Worm (Caenorhabditis elegans) whole organism, L4 larva: ENCODE measurements around the gene nex-3.

ENCODE experiments used
- D1046.2 ChIP-seq: fragments of 200-800 bp; sonication (Bioruptor generic); IDR thresholded peaks from 2 replicates; pipeline ENCODE4 v1.3.6; 2022; ENCODE audit warnings: missing genetic modification characterization, missing compliant biosample characterization
- F26F4.8 ChIP-seq: fragments of 200-800 bp; sonication (Bioruptor generic); conservative IDR thresholded peaks from 2 replicates; pipeline ENCODE4 v1.3.6; 2022; ENCODE audit warnings: missing genetic modification characterization, missing compliant biosample characterization
- R02D3.7 ChIP-seq: fragments of 150-350 bp; sonication (generic microtip); optimal IDR thresholded peaks from 3 replicates; lab custom pipeline; 2014; ENCODE audit warnings: missing biosample characterization, missing genetic modification characterization
- T20F7.1 ChIP-seq: fragments of 200-800 bp; sonication (Bioruptor generic); optimal IDR thresholded peaks from 2 replicates; lab custom pipeline; 2018; ENCODE audit warnings: mild to moderate bottlenecking, missing genetic modification characterization, missing compliant biosample characterization
- ZK546.5 ChIP-seq, 2 experiments: sonication (generic microtip); optimal IDR thresholded peaks; 2 replicates each; lab custom pipeline; 2017; ENCODE audit warnings: missing biosample characterization in 2 of 2, missing genetic modification characterization in 2 of 2
- aha-1 ChIP-seq: fragments of 150-350 bp; peaks from one replicate; lab custom pipeline; 2014; ENCODE audit warnings: missing biosample characterization, missing genetic modification characterization
- arid-1 ChIP-seq: fragments of 200-800 bp; sonication (Bioruptor generic); conservative IDR thresholded peaks from 2 replicates; pipeline ENCODE4 v1.3.6; 2022; ENCODE audit warnings: missing genetic modification reagents, missing genetic modification characterization, missing compliant biosample characterization
- ceh-28 ChIP-seq: fragments of 150-350 bp; optimal IDR thresholded peaks from 2 replicates; lab custom pipeline; 2014; ENCODE audit warnings: missing biosample characterization, missing genetic modification reagents, missing genetic modification characterization
- ces-1 ChIP-seq: fragments of 150-350 bp; sonication (generic microtip); optimal IDR thresholded peaks from 4 replicates; lab custom pipeline; 2014; ENCODE audit warnings: missing biosample characterization, missing genetic modification reagents, missing genetic modification characterization
- daf-12 ChIP-seq: fragments of 150-350 bp; optimal IDR thresholded peaks from 2 replicates; lab custom pipeline; 2014; ENCODE audit warnings: missing biosample characterization, missing genetic modification reagents, missing genetic modification characterization
- daf-8 ChIP-seq: fragments of 200-800 bp; sonication (Bioruptor generic); IDR thresholded peaks from 2 replicates; pipeline ENCODE4 v1.3.6; 2022; ENCODE audit warnings: missing genetic modification characterization, missing compliant biosample characterization
- dmd-6 ChIP-seq: fragments of 200-800 bp; sonication (Bioruptor generic); IDR thresholded peaks from 2 replicates; pipeline ENCODE4 v1.3.6; 2022; ENCODE audit warnings: missing genetic modification reagents, missing genetic modification characterization, missing compliant biosample characterization
- dpl-1 ChIP-seq: fragments of 150-350 bp; optimal IDR thresholded peaks from 2 replicates; lab custom pipeline; 2014; ENCODE audit warnings: missing biosample characterization, missing genetic modification reagents, missing genetic modification characterization
- duxl-1 ChIP-seq: sonication (generic microtip); optimal IDR thresholded peaks from 2 replicates; lab custom pipeline; 2016; ENCODE audit warnings: mild to moderate bottlenecking, missing genetic modification characterization, moderate library complexity, missing compliant biosample characterization; ENCODE audit not compliant: poor library complexity
- egl-27 ChIP-seq: sonication (generic microtip); optimal IDR thresholded peaks from 3 replicates; lab custom pipeline; 2017; ENCODE audit warnings: missing biosample characterization, missing genetic modification reagents, missing genetic modification characterization
- fkh-10 ChIP-seq: fragments of 150-350 bp; optimal IDR thresholded peaks from 2 replicates; lab custom pipeline; 2014; ENCODE audit warnings: missing biosample characterization, missing genetic modification reagents, missing genetic modification characterization
- hmg-1.1 ChIP-seq: fragments of 200-800 bp; sonication (Bioruptor generic); IDR thresholded peaks from 2 replicates; pipeline ENCODE4 v1.3.6; 2022; ENCODE audit warnings: missing genetic modification reagents, missing genetic modification characterization, missing compliant biosample characterization
- jun-1 ChIP-seq: fragments of 150-350 bp; optimal IDR thresholded peaks from 2 replicates; lab custom pipeline; 2014; ENCODE audit warnings: missing biosample characterization, missing genetic modification reagents, missing genetic modification characterization
- lin-15B ChIP-seq: fragments of 150-350 bp; sonication (generic microtip); optimal IDR thresholded peaks from 3 replicates; lab custom pipeline; 2014; ENCODE audit warnings: missing biosample characterization, missing genetic modification characterization
- lin-38 ChIP-seq: fragments of 200-800 bp; sonication (Bioruptor generic); IDR thresholded peaks from 2 replicates; pipeline ENCODE4 v1.3.6; 2022; ENCODE audit warnings: missing genetic modification reagents, missing genetic modification characterization, missing compliant biosample characterization
- lir-3 ChIP-seq: sonication (generic microtip); optimal IDR thresholded peaks from 2 replicates; lab custom pipeline; 2016; ENCODE audit warnings: mild to moderate bottlenecking, missing genetic modification characterization, missing compliant biosample characterization
- madf-9 ChIP-seq: fragments of 200-800 bp; sonication (Bioruptor generic); conservative IDR thresholded peaks from 2 replicates; pipeline ENCODE4 v1.3.6; 2022; ENCODE audit warnings: missing genetic modification reagents, missing genetic modification characterization, missing compliant biosample characterization
- mdl-1 ChIP-seq, 2 experiments: fragments of 150-350 bp in 1 of 2; sonication (generic microtip) in 1 of 2; optimal IDR thresholded peaks; 2 replicates each; lab custom pipeline; 2014 to 2017; ENCODE audit warnings: missing biosample characterization in 2 of 2, missing genetic modification characterization in 2 of 2
- mdt-29 ChIP-seq: fragments of 200-800 bp; sonication (Bioruptor generic); IDR thresholded peaks from 2 replicates; pipeline ENCODE4 v1.3.6; 2022; ENCODE audit warnings: missing genetic modification reagents, missing genetic modification characterization, missing compliant biosample characterization
- nhr-10 ChIP-seq: fragments of 150-350 bp; optimal IDR thresholded peaks from 2 replicates; lab custom pipeline; 2014; ENCODE audit warnings: missing biosample characterization, missing genetic modification characterization
- nhr-11 ChIP-seq: fragments of 150-350 bp; optimal IDR thresholded peaks from 2 replicates; lab custom pipeline; 2014; ENCODE audit warnings: missing biosample characterization, missing genetic modification characterization
- nhr-237 ChIP-seq: sonication (generic microtip); optimal IDR thresholded peaks from 2 replicates; lab custom pipeline; 2017; ENCODE audit warnings: missing biosample characterization, missing genetic modification characterization
- nhr-41 ChIP-seq: fragments of 200-800 bp; sonication (Bioruptor generic); IDR thresholded peaks from 2 replicates; pipeline ENCODE4 v1.3.6; 2022; ENCODE audit warnings: missing genetic modification reagents, missing genetic modification characterization, missing compliant biosample characterization
- nhr-48 ChIP-seq: sonication (generic microtip); optimal IDR thresholded peaks from 2 replicates; lab custom pipeline; 2016; ENCODE audit warnings: mild to moderate bottlenecking, missing genetic modification characterization, missing compliant biosample characterization
- nhr-77 ChIP-seq: fragments of 150-350 bp; optimal IDR thresholded peaks from 2 replicates; lab custom pipeline; 2014; ENCODE audit warnings: missing biosample characterization, missing genetic modification characterization
- pqm-1 ChIP-seq: sonication (generic microtip); optimal IDR thresholded peaks from 2 replicates; lab custom pipeline; 2017; ENCODE audit warnings: missing biosample characterization, missing genetic modification characterization
- set-16 ChIP-seq: fragments of 200-800 bp; sonication (Bioruptor generic); IDR thresholded peaks from 2 replicates; pipeline ENCODE4 v1.3.6; 2022; ENCODE audit warnings: missing genetic modification reagents, missing genetic modification characterization, missing compliant biosample characterization
- spr-1 ChIP-seq: sonication (generic microtip); optimal IDR thresholded peaks from 2 replicates; lab custom pipeline; 2016; ENCODE audit warnings: mild to moderate bottlenecking, missing genetic modification characterization, missing compliant biosample characterization
- spr-3 ChIP-seq: fragments of 200-800 bp; sonication (Bioruptor generic); optimal IDR thresholded peaks from 2 replicates; lab custom pipeline; 2018; ENCODE audit warnings: mild to moderate bottlenecking, missing genetic modification characterization, missing compliant biosample characterization
- vab-7 ChIP-seq: fragments of 200-800 bp; sonication (Bioruptor generic); IDR thresholded peaks from 2 replicates; pipeline ENCODE4 v1.3.6; 2022; ENCODE audit warnings: missing genetic modification reagents, missing genetic modification characterization, missing compliant biosample characterization
- zip-11 ChIP-seq: fragments of 200-800 bp; sonication (Bioruptor generic); IDR thresholded peaks from 2 replicates; pipeline ENCODE4 v1.3.6; 2022; ENCODE audit warnings: missing genetic modification characterization, missing compliant biosample characterization
- ztf-11 ChIP-seq: fragments of 150-350 bp; optimal IDR thresholded peaks from 2 replicates; lab custom pipeline; 2014; ENCODE audit warnings: missing biosample characterization, missing genetic modification characterization

The nex-3 gene

ce11 chrIII:4397115-4397514 lies 44.8 kb upstream of the nex-3 start, which contains the start of gene R07E5.5 (continued):
- TF ChIP-seq set-16 (GFP tag; lab: Robert Waterston, UW), result no peak
- TF ChIP-seq arid-1 (GFP tag; lab: Robert Waterston, UW), result no peak

DNA sequence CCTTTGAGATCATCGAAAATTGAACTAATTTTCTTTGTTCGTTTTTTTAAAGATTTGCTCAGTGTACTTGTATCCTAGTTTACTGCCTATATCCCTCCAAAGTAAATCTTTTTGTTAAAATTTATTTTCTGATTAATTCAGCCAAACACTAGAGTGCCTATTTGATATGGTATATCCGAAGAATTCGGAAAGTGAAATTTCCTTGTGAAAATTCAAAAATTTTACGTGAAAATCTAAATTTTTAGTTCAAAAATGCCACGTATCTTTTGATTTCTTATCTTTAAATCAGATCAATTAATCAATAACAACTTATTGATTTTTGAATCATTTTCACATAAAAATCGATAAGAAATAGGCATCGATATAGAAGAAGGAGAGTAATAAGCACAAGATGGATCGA lies 43.4 kb upstream of the nex-3 start, which contains the start of gene R07E5.6:
TSS of gene R07E5.6 (plus strand) at position 301 of the 400 bp plus-strand sequence.
- peak; percentile 51 for TF ChIP-seq ceh-28 (tag; lab: Kevin White, UChicago)
- TF ChIP-seq ztf-11 (tag; lab: Kevin White, UChicago), result no peak
- no peak for TF ChIP-seq nhr-237

- TF ChIP-seq D1046.2 (GFP tag; lab: Robert Waterston, UW), result no peak
- no peak for TF ChIP-seq zip-11
- no peak for TF ChIP-seq fkh-10 (GFP tag; lab: Kevin White, UChicago)
- TF ChIP-seq mdt-29, result no peak
- no peak for TF ChIP-seq egl-27 (tag; lab: Kevin White, UChicago)
- no peak for TF ChIP-seq duxl-1 (tag; lab: Kevin White, UChicago)
- TF ChIP-seq vab-7 (GFP tag; lab: Robert Waterston, UW), result no peak
- no peak for TF ChIP-seq dpl-1
- no peak for TF ChIP-seq ces-1 (GFP tag; lab: Kevin White, UChicago)
- TF ChIP-seq, all 104 proteins: peak for 0
Observed at ce11 chrIII:4401142-4401541, 40.7 kb upstream of the nex-3 start, which contains the start of gene R07E5.15. Gene R07E5.15 (plus strand): TSS chrIII:4401442.

ce11 chrIII:4404339-4404836 lies 37.5 kb upstream of the nex-3 start, which contains the start of the genes R07E5.17 and snfc-5:
Gene R07E5.17 (minus strand): TSS chrIII:4404436.
Gene snfc-5 (plus strand): TSS chrIII:4404786.
- TF ChIP-seq hmg-1.1 (GFP tag; lab: Robert Waterston, UW) (no peak), dpl-1 (peak; percentile 47), ZK546.5 (tag; optimal IDR thresholded peaks at IDR 0.05; lab: Kevin White, UChicago) (no peak), pqm-1 (peak; percentile 25), lir-3 (tag; lab: Kevin White, UChicago) (no peak), madf-9 (GFP tag; lab: Robert Waterston, UW) (no peak), dmd-6 (GFP tag; lab: Robert Waterston, UW) (no peak), nhr-11 (no peak), aha-1 (tag; lab: Kevin White, UChicago) (no peak), R02D3.7 (tag; lab: Kevin White, UChicago) (no peak), lin-15B (tag; lab: Kevin White, UChicago) (no peak), spr-1 (tag; lab: Kevin White, UChicago) (no peak), spr-3 (GFP tag; lab: Kevin White, UChicago) (no peak), mdl-1 (tag; optimal IDR thresholded peaks at IDR 0.05; lab: Kevin White, UChicago) (peak in 1 of 2 experiments; percentile 21), daf-12 (tag; lab: Kevin White, UChicago) (no peak), nhr-41 (GFP tag; lab: Robert Waterston, UW) (no peak), nhr-77 (tag; lab: Kevin White, UChicago) (peak; percentile 46), F26F4.8 (GFP tag; lab: Robert Waterston, UW) (no peak), lin-38 (GFP tag; lab: Robert Waterston, UW) (peak; percentile 82), jun-1 (no peak), nhr-10 (tag; lab: Kevin White, UChicago) (no peak)
- TF ChIP-seq, all 104 proteins: peak for 5

- TF ChIP-seq daf-8 (GFP tag; lab: Robert Waterston, UW) (no peak), T20F7.1 (GFP tag; lab: Kevin White, UChicago) (no peak), mdt-29 (no peak), nhr-48 (tag; lab: Kevin White, UChicago) (no peak)
Observed at ce11 chrIII:4405986-4406385, 35.9 kb upstream of the nex-3 start, which contains the start of gene rnp-4. Gene rnp-4 (plus strand): TSS chrIII:4406286.
